Worm (Caenorhabditis elegans): Measurements from ENCODE around the gene C27D8.4.
"Not testable (repeated sequence)": the region's sequence is repeated elsewhere in the genome, so short reads cannot be mapped to it uniquely, and the experiment has no call there.

The C27D8.4 gene

DNA sequence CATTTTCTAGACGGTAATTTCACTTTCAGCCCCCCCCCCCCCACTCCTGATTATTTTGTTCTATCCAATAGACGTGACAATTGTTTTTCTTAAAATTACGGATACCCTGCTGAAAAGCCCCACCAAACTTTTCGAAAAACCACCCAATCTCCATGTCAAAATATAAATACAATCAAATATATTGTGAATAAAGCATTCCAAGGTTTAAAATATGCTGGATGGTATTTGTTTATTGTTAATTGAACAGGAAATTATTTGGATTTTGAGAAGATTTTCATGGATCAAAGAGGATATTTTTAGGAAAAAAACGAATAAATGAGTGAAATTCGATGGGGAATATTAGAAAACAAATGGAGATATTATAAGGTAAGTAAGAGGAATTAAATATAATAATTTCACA lies at the start of gene C27D8.4:
Gene C27D8.4 (plus strand): TSS at position 301 of the 400 bp plus-strand sequence.
- TF ChIP-seq ceh-88 (GFP tag; IDR thresholded peaks at IDR 0.05), result no peak
- no peak for TF ChIP-seq unc-30 (tag; optimal IDR thresholded peaks at IDR 0.05)
- no peak for TF ChIP-seq hpl-2 (GFP tag; optimal IDR thresholded peaks at IDR 0.05)
- no peak for TF ChIP-seq rnt-1 (tag; optimal IDR thresholded peaks at IDR 0.05)
- TF ChIP-seq jun-1 (tag; optimal IDR thresholded peaks at IDR 0.05), result no peak
- TF ChIP-seq ceh-63 (GFP tag; optimal IDR thresholded peaks at IDR 0.05), result no peak
- no peak for TF ChIP-seq fkh-8 (tag; optimal IDR thresholded peaks at IDR 0.05)

DNA sequence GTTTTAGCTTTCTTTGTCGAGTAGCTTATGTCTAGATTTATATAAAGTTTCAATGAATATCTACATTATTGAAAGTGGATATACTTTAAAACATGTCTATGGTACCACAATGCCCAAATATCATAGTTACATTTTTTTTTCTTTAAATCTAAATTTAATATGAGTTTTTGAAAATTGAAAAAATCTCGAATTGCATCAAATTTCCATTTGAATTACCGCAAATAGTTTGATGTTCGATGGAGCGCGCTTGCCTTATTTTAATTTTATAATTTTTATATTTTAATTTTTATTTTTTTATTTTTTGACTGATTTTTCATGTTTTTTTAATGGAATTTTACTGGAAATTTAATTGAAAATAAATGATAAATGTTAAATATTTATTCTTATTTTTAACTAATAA lies 29.2 kb upstream of the C27D8.4 start, which contains the start of gene T23B5.4:
Gene T23B5.4 (plus strand): TSS at position 301 of the 400 bp plus-strand sequence.
- TF ChIP-seq C04F5.9 (tag; optimal IDR thresholded peaks at IDR 0.05) (no peak), fkh-4 (tag; optimal IDR thresholded peaks at IDR 0.05; ENCODE audit: borderline replicate concordance) (no peak), nhr-77 (tag; optimal IDR thresholded peaks at IDR 0.05) (no peak), fos-1 (tag; optimal IDR thresholded peaks at IDR 0.05) (no peak), ceh-90 (tag; optimal IDR thresholded peaks at IDR 0.05) (no peak), Y116A8C.19 (tag; optimal IDR thresholded peaks at IDR 0.05; ENCODE audit: borderline replicate concordance) (no peak), hlh-17 (GFP tag; optimal IDR thresholded peaks at IDR 0.05; ENCODE audit: borderline replicate concordance) (no peak), blmp-1 (tag; optimal IDR thresholded peaks at IDR 0.05) (no peak), dpl-1 (GFP tag; optimal IDR thresholded peaks at IDR 0.05) (no peak), nhr-76 (tag; optimal IDR thresholded peaks at IDR 0.05) (no peak), mab-9 (GFP tag; IDR thresholded peaks at IDR 0.05) (no peak), ceh-8 (GFP tag; optimal IDR thresholded peaks at IDR 0.05) (no peak), egl-13 (tag; optimal IDR thresholded peaks at IDR 0.05) (no peak), isw-1 (GFP tag; IDR thresholded peaks at IDR 0.05) (no peak), egl-27 (tag; optimal IDR thresholded peaks at IDR 0.05) (no peak), ama-1 (optimal IDR thresholded peaks at IDR 0.05) (no peak), unc-86 (tag; optimal IDR thresholded peaks at IDR 0.05) (no peak), nhr-12 (tag; optimal IDR thresholded peaks at IDR 0.05) (no peak), ztf-4 (tag; optimal IDR thresholded peaks at IDR 0.05) (no peak)

- not testable (repeated sequence) for TF ChIP-seq ces-1 (GFP tag; optimal IDR thresholded peaks at IDR 0.05); unc-30 (tag; optimal IDR thresholded peaks at IDR 0.05); mdl-1 (tag; optimal IDR thresholded peaks at IDR 0.05)
These were observed 26.8 kb upstream of the C27D8.4 start, which contains the start of gene T23B5.6 for ce11 chrIV:12677137-12677536. T23B5.6 (minus strand) TSS chrIV:12677237.

ce11 chrIV:12684341-12684740 lies 19.6 kb upstream of the C27D8.4 start, which contains the start of gene prmt-9:
prmt-9 (minus strand) TSS chrIV:12684378.
- peak; percentile 66 to 76 for TF ChIP-seq lin-35 (GFP tag; optimal IDR thresholded peaks at IDR 0.05)
- no peak for TF ChIP-seq zag-1 (tag; optimal IDR thresholded peaks at IDR 0.05)
- TF ChIP-seq nhr-77 (tag; optimal IDR thresholded peaks at IDR 0.05), result no peak
- peak in 1 of 2 experiments; percentile 38 for TF ChIP-seq lsy-2 (tag; optimal IDR thresholded peaks at IDR 0.05)
- TF ChIP-seq irx-1 (tag; optimal IDR thresholded peaks at IDR 0.05), result no peak
- no peak for TF ChIP-seq zip-4 (GFP tag; optimal IDR thresholded peaks at IDR 0.05)
- TF ChIP-seq unc-30 (tag; optimal IDR thresholded peaks at IDR 0.05), result no peak
- no peak for TF ChIP-seq nhr-90 (tag; optimal IDR thresholded peaks at IDR 0.05; ENCODE audit: poor library complexity)
- peak; percentile 20 to 77 (median 66) for TF ChIP-seq dpl-1 (GFP tag; optimal IDR thresholded peaks at IDR 0.05)
- peak in 1 of 2 experiments; percentile 61 for TF ChIP-seq efl-1 (optimal IDR thresholded peaks at IDR 0.05)
- peak; percentile 75 to 94 for TF ChIP-seq efl-1 (GFP tag; optimal IDR thresholded peaks at IDR 0.05 in 1 of 2)
- peak; percentile 6 for TF ChIP-seq lin-15B (tag; optimal IDR thresholded peaks at IDR 0.05)
- no peak for TF ChIP-seq dsc-1 (tag; optimal IDR thresholded peaks at IDR 0.05)
- TF ChIP-seq C16A3.4 (tag; optimal IDR thresholded peaks at IDR 0.05), result no peak

Data from whole organism, L1 larva.